Fruit fly (Drosophila melanogaster): ENCODE data around the gene Dtd.
A peak's percentile ranks its signal among the peaks of the same experiment; 100 is the strongest.

Gene Dtd

DNA sequence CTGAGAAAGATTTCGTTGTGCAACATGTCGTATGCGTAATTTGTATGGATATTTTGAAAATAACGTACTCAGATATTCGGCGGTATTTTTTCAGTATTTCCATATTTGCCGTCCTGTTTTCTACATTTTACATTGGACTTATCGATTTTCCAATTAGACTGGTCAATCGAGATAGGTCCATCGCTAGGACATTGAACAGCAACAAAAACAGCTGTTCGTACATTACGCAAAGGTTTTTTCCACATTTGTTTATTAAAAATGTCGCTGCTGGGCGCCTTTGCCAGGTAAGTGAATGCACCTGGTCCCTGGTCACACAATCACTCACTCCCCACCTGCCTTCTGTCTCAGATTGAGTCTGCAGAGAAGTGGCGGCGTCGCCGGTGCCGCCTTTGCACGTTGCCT is 22.1 kb upstream of the Dtd start, which contains the start of gene mRpL40:
Gene mRpL40, plus strand, starts transcription at position 186 of the 402 bp plus-strand sequence.
- TF ChIP-seq Sry-δ (GFP tag; optimal IDR thresholded peaks at IDR 0.05) (peak; percentile 84), CG10979 (tag; optimal IDR thresholded peaks at IDR 0.05) (no peak), kni (GFP tag; optimal IDR thresholded peaks at IDR 0.05) (no peak), luna (GFP tag; optimal IDR thresholded peaks at IDR 0.05) (no peak), Elba2 (GFP tag; optimal IDR thresholded peaks at IDR 0.05) (no peak), CG7372 (GFP tag; IDR thresholded peaks at IDR 0.05) (peak; percentile 86), CG6791 (GFP tag; IDR thresholded peaks at IDR 0.05; ENCODE audit: partially characterized antibody) (peak; percentile 52), maf-S (GFP tag; optimal IDR thresholded peaks at IDR 0.05) (no peak), Myb (GFP tag; optimal IDR thresholded peaks at IDR 0.05) (peak; percentile 85), Doc3 (GFP tag; IDR thresholded peaks at IDR 0.05; ENCODE audit: partially characterized antibody) (peak; percentile 57; the same call in 1 of the 3 replicates), Jarid2 (GFP tag; optimal IDR thresholded peaks at IDR 0.05) (no peak), dmrt11E (tag; optimal IDR thresholded peaks at IDR 0.05) (no peak), CG16813 (GFP tag; IDR thresholded peaks at IDR 0.05; ENCODE audit: partially characterized antibody) (peak; percentile 45; the same call in 2 of the 3 replicates), Xbp1 (GFP tag; optimal IDR thresholded peaks at IDR 0.05) (no peak), hbn (GFP tag; IDR thresholded peaks at IDR 0.05; ENCODE audit: partially characterized antibody) (peak; percentile 47), BEAF-32 (GFP tag; optimal IDR thresholded peaks at IDR 0.05) (peak; percentile 50), CG14014 (GFP tag; IDR thresholded peaks at IDR 0.05) (no peak), grn (GFP tag; optimal IDR thresholded peaks at IDR 0.05) (no peak), Dp (GFP tag; optimal IDR thresholded peaks at IDR 0.05) (peak; percentile 67), Lhr (GFP tag; optimal IDR thresholded peaks at IDR 0.05) (no peak), zen2 (GFP tag; IDR thresholded peaks at IDR 0.05; ENCODE audit: partially characterized antibody) (peak; percentile 26; the same call in 2 of the 3 replicates), bbx (GFP tag; IDR thresholded peaks at IDR 0.05; ENCODE audit: partially characterized antibody) (peak; percentile 42; the same call in 1 of the 2 replicates), Pdp1 (GFP tag; optimal IDR thresholded peaks at IDR 0.05) (peak in 1 of 2 experiments; percentile 98), cwo (GFP tag; optimal IDR thresholded peaks at IDR 0.05) (no peak), Dll (GFP tag; IDR thresholded peaks at IDR 0.05; ENCODE audit: partially characterized antibody) (peak; percentile 71; the same call in 3 of the 4 replicates), CG2712 (tag; optimal IDR thresholded peaks at IDR 0.05) (peak; percentile 2), dmrt99B (tag; optimal IDR thresholded peaks at IDR 0.05) (no peak), sens (GFP tag) (peak; percentile 32), CG17829 (tag; optimal IDR thresholded peaks at IDR 0.05) (peak; percentile 0), so (GFP tag; IDR thresholded peaks at IDR 0.05) (no peak), unc-4 (GFP tag; IDR thresholded peaks at IDR 0.05; ENCODE audit: partially characterized antibody) (peak; percentile 49), Atf3 (GFP tag; optimal IDR thresholded peaks at IDR 0.05) (no peak), emc (GFP tag; optimal IDR thresholded peaks at IDR 0.05) (no peak), CG10267 (tag; optimal IDR thresholded peaks at IDR 0.05) (peak; percentile 31), CG1603 (tag; optimal IDR thresholded peaks at IDR 0.05) (peak; percentile 49), insv (GFP tag; optimal IDR thresholded peaks at IDR 0.05) (peak; percentile 4 to 95), MESR4 (GFP tag; optimal IDR thresholded peaks at IDR 0.05) (peak; percentile 74), CG13287 (GFP tag; IDR thresholded peaks at IDR 0.05; ENCODE audit: partially characterized antibody) (peak; percentile 73), Dref (GFP tag; IDR thresholded peaks at IDR 0.05) (peak; percentile 78), inv (GFP tag; IDR thresholded peaks at IDR 0.05; ENCODE audit: partially characterized antibody) (0 out of 2 replicates have a peak, but pooled peaks have one; percentile 8), CG10462 (GFP tag; optimal IDR thresholded peaks at IDR 0.05) (no peak), lab (GFP tag; optimal IDR thresholded peaks at IDR 0.05) (no peak), CG3281 (GFP tag; optimal IDR thresholded peaks at IDR 0.05) (no peak), CTCF (GFP tag; optimal IDR thresholded peaks at IDR 0.05) (peak; percentile 27), stwl (tag; optimal IDR thresholded peaks at IDR 0.05) (peak; percentile 81), CG15479 (GFP tag; optimal IDR thresholded peaks at IDR 0.05) (peak; percentile 81), crp (GFP tag; optimal IDR thresholded peaks at IDR 0.05) (peak; percentile 60 to 91), E2f2 (GFP tag; IDR thresholded peaks at IDR 0.05) (peak; percentile 77), pzg (GFP tag; optimal IDR thresholded peaks at IDR 0.05) (peak; percentile 66)

Data from whole organism, embryonic.